Fruit fly (Drosophila melanogaster): ENCODE measurements around the gene Afti.

Afti gene

dm6 chr3R:14286320-14287190 lies 39.9 kb downstream of the Afti start, which contains the start of gene trx (continued):
- no peak for TF ChIP-seq Kr (GFP tag; optimal IDR thresholded peaks at IDR 0.05)
- no peak for TF ChIP-seq Max (GFP tag; optimal IDR thresholded peaks at IDR 0.05)
- TF ChIP-seq CG17385 (GFP tag; optimal IDR thresholded peaks at IDR 0.05), result peak; percentile 99
- no peak for TF ChIP-seq CG2129 (GFP tag; IDR thresholded peaks at IDR 0.05; ENCODE audit: partially characterized antibody)
- TF ChIP-seq CG4730 (GFP tag; IDR thresholded peaks at IDR 0.05), result no peak
- TF ChIP-seq mam (GFP tag; optimal IDR thresholded peaks at IDR 0.05), result no peak
- peak; percentile 99 for TF ChIP-seq pzg (GFP tag; optimal IDR thresholded peaks at IDR 0.05)
- TF ChIP-seq Optix (GFP tag; IDR thresholded peaks at IDR 0.05), result no peak
- TF ChIP-seq CG3163 (GFP tag; optimal IDR thresholded peaks at IDR 0.05), result no peak
- TF ChIP-seq al (GFP tag; IDR thresholded peaks at IDR 0.05), result no peak
- TF ChIP-seq CG18599 (GFP tag; optimal IDR thresholded peaks at IDR 0.05), result no peak
- TF ChIP-seq CG5953 (GFP tag; IDR thresholded peaks at IDR 0.05), result no peak
- no peak for TF ChIP-seq Dip3 (GFP tag; optimal IDR thresholded peaks at IDR 0.05)
- TF ChIP-seq Jarid2 (GFP tag; optimal IDR thresholded peaks at IDR 0.05), result peak; percentile 72
- TF ChIP-seq CG10654 (GFP tag; optimal IDR thresholded peaks at IDR 0.05), result no peak
- TF ChIP-seq Rx (GFP tag; IDR thresholded peaks at IDR 0.05), result no peak
- no peak for TF ChIP-seq CG34422 (GFP tag; IDR thresholded peaks at IDR 0.05)
- no peak for TF ChIP-seq Sry-β (GFP tag; optimal IDR thresholded peaks at IDR 0.05)
- no peak for TF ChIP-seq CG6272 (GFP tag; IDR thresholded peaks at IDR 0.05)
- peak; percentile 90 for TF ChIP-seq abd-A (tag; optimal IDR thresholded peaks at IDR 0.05)
- no peak for TF ChIP-seq Antp (GFP tag; optimal IDR thresholded peaks at IDR 0.05)
- no peak for TF ChIP-seq CG6654 (GFP tag; optimal IDR thresholded peaks at IDR 0.05)
- TF ChIP-seq CG15514 (GFP tag; optimal IDR thresholded peaks at IDR 0.05), result peak; percentile 68
- no peak for TF ChIP-seq CG6791 (GFP tag; IDR thresholded peaks at IDR 0.05; ENCODE audit: partially characterized antibody)
- no peak for TF ChIP-seq CG9609 (GFP tag; optimal IDR thresholded peaks at IDR 0.05)
- no peak for TF ChIP-seq CG10959 (GFP tag; IDR thresholded peaks at IDR 0.05)
- no peak for TF ChIP-seq CG18619 (GFP tag; optimal IDR thresholded peaks at IDR 0.05)
- TF ChIP-seq CG4328 (GFP tag; optimal IDR thresholded peaks at IDR 0.05), result no peak
- TF ChIP-seq gfzf (GFP tag; optimal IDR thresholded peaks at IDR 0.05), result peak; percentile 99
- no peak for TF ChIP-seq CG1832 (GFP tag; optimal IDR thresholded peaks at IDR 0.05)
- no peak for TF ChIP-seq CG10366 (GFP tag; IDR thresholded peaks at IDR 0.05)
- no peak for TF ChIP-seq jing (GFP tag; optimal IDR thresholded peaks at IDR 0.05)
- no peak for TF ChIP-seq inv (GFP tag; IDR thresholded peaks at IDR 0.05; ENCODE audit: partially characterized antibody)
- no peak for TF ChIP-seq tx (GFP tag; optimal IDR thresholded peaks at IDR 0.05)
- no peak for TF ChIP-seq so (GFP tag; IDR thresholded peaks at IDR 0.05)
- TF ChIP-seq CG13894 (tag; optimal IDR thresholded peaks at IDR 0.05), result peak; percentile 46
- no peak for TF ChIP-seq tin (GFP tag; optimal IDR thresholded peaks at IDR 0.05)
- no peak for TF ChIP-seq CG14965 (GFP tag; optimal IDR thresholded peaks at IDR 0.05; ENCODE audit: borderline replicate concordance)
- TF ChIP-seq ham (GFP tag; IDR thresholded peaks at IDR 0.05), result no peak
- TF ChIP-seq B-H2 (GFP tag; optimal IDR thresholded peaks at IDR 0.05), result no peak
- peak; percentile 13 for TF ChIP-seq CG8290 (GFP tag; optimal IDR thresholded peaks at IDR 0.05)
- TF ChIP-seq CG8290 (tag; optimal IDR thresholded peaks at IDR 0.05), result peak in 1 of 2 experiments; percentile 41
- TF ChIP-seq Dip2 (GFP tag; IDR thresholded peaks at IDR 0.05), result no peak
- TF ChIP-seq CG11093 (GFP tag; IDR thresholded peaks at IDR 0.05), result no peak
- TF ChIP-seq HmgD (GFP tag; optimal IDR thresholded peaks at IDR 0.05), result peak; percentile 69
- no peak for TF ChIP-seq CG3847 (GFP tag; IDR thresholded peaks at IDR 0.05)
- no peak for TF ChIP-seq Adf1 (GFP tag; IDR thresholded peaks at IDR 0.05)
- no peak for TF ChIP-seq Hr39 (optimal IDR thresholded peaks at IDR 0.05)
- TF ChIP-seq CG31441 (GFP tag; IDR thresholded peaks at IDR 0.05), result no peak
- no peak for TF ChIP-seq CG4854 (GFP tag; optimal IDR thresholded peaks at IDR 0.05)
- TF ChIP-seq CG10274 (GFP tag; optimal IDR thresholded peaks at IDR 0.05), result no peak

All from whole organism, embryonic.